Fruit fly (Drosophila melanogaster) whole organism, embryonic: ENCODE measurements around the gene CG4020.
A peak's percentile ranks its signal among the peaks of the same experiment; 100 is the strongest.

Source experiments
- ATbp ChIP-seq: fragments of 200-800 bp; sonication (Bioruptor generic); optimal IDR thresholded peaks from 2 replicates; lab custom pipeline; 2017; ENCODE audit warnings: missing biosample characterization, mild to moderate bottlenecking, missing genetic modification characterization, missing genetic modification reagents
- Atf-2 ChIP-seq: fragments of 200-800 bp; sonication (Bioruptor generic); optimal IDR thresholded peaks from 2 replicates; lab custom pipeline; 2016; ENCODE audit warnings: missing biosample characterization, missing genetic modification characterization
- Atf6 ChIP-seq: fragments of 200-800 bp; sonication (Bioruptor generic); IDR thresholded peaks from 2 replicates; pipeline ENCODE4 v1.3.6; 2022; ENCODE audit warnings: missing biosample characterization, missing genetic modification characterization
- CG10321 ChIP-seq: fragments of 200-800 bp; sonication (Bioruptor generic); IDR thresholded peaks from 2 replicates; pipeline ENCODE4 v1.3.6; 2022; ENCODE audit warnings: missing biosample characterization, missing genetic modification characterization
- CG10543 ChIP-seq: fragments of 200-800 bp; sonication (Bioruptor generic); optimal IDR thresholded peaks from 3 replicates; lab custom pipeline; 2017; ENCODE audit warnings: missing biosample characterization, mild to moderate bottlenecking, missing genetic modification characterization, moderate library complexity
- CG11093 ChIP-seq: fragments of 200-800 bp; sonication (Bioruptor generic); IDR thresholded peaks from 3 replicates; pipeline ENCODE4 v1.3.6; 2022; ENCODE audit warnings: missing biosample characterization, missing genetic modification characterization
- CG12659 ChIP-seq: fragments of 200-800 bp; sonication (Bioruptor generic); optimal IDR thresholded peaks from 3 replicates; lab custom pipeline; 2017; ENCODE audit warnings: mild to moderate bottlenecking, missing biosample characterization, missing genetic modification reagents, missing genetic modification characterization
- CG13296 ChIP-seq: fragments of 200-800 bp; sonication (Bioruptor generic); optimal IDR thresholded peaks from 3 replicates; lab custom pipeline; 2018; ENCODE audit warnings: missing biosample characterization, mild to moderate bottlenecking, missing genetic modification characterization
- CG15696 ChIP-seq: fragments of 200-800 bp; sonication (Bioruptor generic); optimal IDR thresholded peaks from 2 replicates; lab custom pipeline; 2019; ENCODE audit warnings: missing biosample characterization, mild to moderate bottlenecking, missing genetic modification characterization, moderate library complexity
- CG17829 ChIP-seq: fragments of 200-800 bp; optimal IDR thresholded peaks from 2 replicates; lab custom pipeline; 2019; ENCODE audit warnings: missing biosample characterization, mild to moderate bottlenecking, missing genetic modification characterization, moderate library complexity
- CG2199 ChIP-seq: fragments of 200-800 bp; sonication (Bioruptor generic); IDR thresholded peaks from 3 replicates; pipeline ENCODE4 v1.3.6; 2022; ENCODE audit warnings: missing biosample characterization, missing genetic modification characterization
- CG30020 ChIP-seq: fragments of 200-800 bp; optimal IDR thresholded peaks from 2 replicates; lab custom pipeline; 2019; ENCODE audit warnings: missing biosample characterization, mild to moderate bottlenecking, missing genetic modification characterization, moderate library complexity
- CG30431 ChIP-seq: fragments of 200-800 bp; sonication (Bioruptor generic); optimal IDR thresholded peaks from 2 replicates; lab custom pipeline; 2017; ENCODE audit warnings: missing biosample characterization, missing genetic modification characterization
- CG31388 ChIP-seq: fragments of 200-800 bp; sonication (Bioruptor generic); optimal IDR thresholded peaks from 2 replicates; lab custom pipeline; 2016; ENCODE audit warnings: missing biosample characterization, missing genetic modification characterization
- CG3163 ChIP-seq: fragments of 200-800 bp; sonication (Bioruptor generic); optimal IDR thresholded peaks from 3 replicates; lab custom pipeline; 2016; ENCODE audit warnings: missing biosample characterization, missing genetic modification characterization
- CG33213 ChIP-seq: fragments of 200-800 bp; sonication (Bioruptor generic); optimal IDR thresholded peaks from 3 replicates; lab custom pipeline; 2016; ENCODE audit warnings: missing biosample characterization, missing genetic modification characterization
- CG6854 ChIP-seq: fragments of 200-800 bp; sonication (Bioruptor generic); optimal IDR thresholded peaks from 3 replicates; lab custom pipeline; 2017; ENCODE audit warnings: missing biosample characterization, mild to moderate bottlenecking, missing genetic modification characterization
- CG7556 ChIP-seq: fragments of 200-800 bp; sonication (Bioruptor generic); optimal IDR thresholded peaks from 2 replicates; lab custom pipeline; 2017; ENCODE audit warnings: missing biosample characterization, mild to moderate bottlenecking, missing genetic modification characterization
- CG7928 ChIP-seq: fragments of 200-800 bp; sonication (Bioruptor generic); optimal IDR thresholded peaks from 2 replicates; lab custom pipeline; 2017; ENCODE audit warnings: missing biosample characterization, mild to moderate bottlenecking, missing genetic modification characterization
- CoRest ChIP-seq: fragments of 200-800 bp; sonication (Bioruptor generic); optimal IDR thresholded peaks from 3 replicates; lab custom pipeline; 2018; ENCODE audit warnings: missing biosample characterization, mild to moderate bottlenecking, missing genetic modification characterization, moderate library complexity
- Dek ChIP-seq: fragments of 200-800 bp; sonication (Bioruptor generic); optimal IDR thresholded peaks from 3 replicates; lab custom pipeline; 2019; ENCODE audit warnings: missing biosample characterization, mild to moderate bottlenecking, missing genetic modification characterization, moderate library complexity
- Ets97D ChIP-seq: fragments of 200-800 bp; sonication (Bioruptor generic); optimal IDR thresholded peaks from 3 replicates; lab custom pipeline; 2016; ENCODE audit warnings: missing biosample characterization, missing genetic modification characterization
- Fer1 ChIP-seq: fragments of 200-800 bp; sonication (Bioruptor generic); optimal IDR thresholded peaks from 2 replicates; lab custom pipeline; 2017; ENCODE audit warnings: missing biosample characterization, mild to moderate bottlenecking, missing genetic modification characterization
- Gsc ChIP-seq: fragments of 200-800 bp; sonication (Bioruptor generic); IDR thresholded peaks from 2 replicates; pipeline ENCODE4 v1.3.6; 2022; ENCODE audit warnings: missing biosample characterization, missing genetic modification characterization
- Hmx ChIP-seq: fragments of 200-800 bp; sonication (Bioruptor generic); optimal IDR thresholded peaks from 2 replicates; lab custom pipeline; 2016; ENCODE audit warnings: missing biosample characterization, missing genetic modification characterization
- Kr ChIP-seq: fragments of 200-800 bp; sonication (Bioruptor generic); optimal IDR thresholded peaks from 2 replicates; lab custom pipeline; 2017; ENCODE audit warnings: missing biosample characterization, mild to moderate bottlenecking, missing genetic modification characterization
- NK7.1 ChIP-seq: fragments of 200-800 bp; sonication (Bioruptor generic); optimal IDR thresholded peaks from 3 replicates; lab custom pipeline; 2016; ENCODE audit warnings: missing biosample characterization, missing genetic modification characterization
- NfI ChIP-seq: fragments of 200-800 bp; sonication (Bioruptor generic); optimal IDR thresholded peaks from 3 replicates; lab custom pipeline; 2018; ENCODE audit warnings: missing biosample characterization, mild to moderate bottlenecking, missing genetic modification characterization, moderate library complexity
- Oli ChIP-seq: fragments of 200-800 bp; sonication (Bioruptor generic); optimal IDR thresholded peaks from 2 replicates; lab custom pipeline; 2018; ENCODE audit warnings: missing biosample characterization, mild to moderate bottlenecking, missing genetic modification characterization, moderate library complexity
- Sin3A ChIP-seq: fragments of >200 bp; optimal IDR thresholded peaks from 2 replicates; lab custom pipeline; 2018
- ara ChIP-seq: fragments of 200-800 bp; sonication (Bioruptor generic); IDR thresholded peaks from 2 replicates; pipeline ENCODE4 v1.3.6; 2022; ENCODE audit warnings: missing biosample characterization, missing genetic modification characterization
- bcd ChIP-seq: fragments of 200-800 bp; sonication (Bioruptor generic); optimal IDR thresholded peaks from 2 replicates; lab custom pipeline; 2017; ENCODE audit warnings: missing biosample characterization, mild to moderate bottlenecking, missing genetic modification characterization
- corto ChIP-seq: fragments of 200-800 bp; sonication (Bioruptor generic); optimal IDR thresholded peaks from 2 replicates; lab custom pipeline; 2016; ENCODE audit warnings: missing biosample characterization, mild to moderate bottlenecking, missing genetic modification characterization, moderate library complexity
- crc ChIP-seq: fragments of 200-800 bp; sonication (Bioruptor generic); optimal IDR thresholded peaks from 2 replicates; lab custom pipeline; 2016; ENCODE audit warnings: missing biosample characterization, missing genetic modification characterization
- croc ChIP-seq: fragments of 200-800 bp; sonication (Bioruptor generic); conservative IDR thresholded peaks from 3 replicates; pipeline ENCODE4 v1.3.6; 2022; ENCODE audit warnings: missing biosample characterization, missing genetic modification characterization
- crol ChIP-seq: fragments of 200-800 bp; sonication (Bioruptor generic); IDR thresholded peaks from 2 replicates; pipeline ENCODE4 v1.3.6; 2022; ENCODE audit warnings: missing biosample characterization, missing genetic modification characterization
- dan ChIP-seq: fragments of 200-800 bp; sonication (Bioruptor generic); IDR thresholded peaks from 2 replicates; pipeline ENCODE4 v1.3.6; 2022; ENCODE audit warnings: missing biosample characterization, missing genetic modification characterization
- dimm ChIP-seq: fragments of 200-800 bp; sonication (Bioruptor generic); IDR thresholded peaks from 2 replicates; pipeline ENCODE4 v1.3.6; 2022; ENCODE audit warnings: missing biosample characterization, missing genetic modification characterization
- dm ChIP-seq: fragments of 200-800 bp; sonication (Bioruptor generic); optimal IDR thresholded peaks from 3 replicates; lab custom pipeline; 2016; ENCODE audit warnings: missing biosample characterization, missing genetic modification characterization
- exex ChIP-seq: fragments of 200-800 bp; sonication (Bioruptor generic); optimal IDR thresholded peaks from 4 replicates; lab custom pipeline; 2018; ENCODE audit warnings: missing biosample characterization, mild to moderate bottlenecking, missing genetic modification characterization, moderate library complexity
- fd64A ChIP-seq: fragments of 200-800 bp; sonication (Bioruptor generic); optimal IDR thresholded peaks from 3 replicates; lab custom pipeline; 2018; ENCODE audit warnings: missing biosample characterization, mild to moderate bottlenecking, missing genetic modification characterization
- ken ChIP-seq: fragments of 200-800 bp; sonication (Bioruptor generic); IDR thresholded peaks from 3 replicates; pipeline ENCODE4 v1.3.6; 2022; ENCODE audit warnings: missing biosample characterization, missing genetic modification characterization
- nau ChIP-seq: fragments of 200-800 bp; sonication (Bioruptor generic); optimal IDR thresholded peaks from 3 replicates; lab custom pipeline; 2017; ENCODE audit warnings: missing biosample characterization, mild to moderate bottlenecking, missing genetic modification characterization, missing genetic modification reagents
- nmo ChIP-seq: fragments of 200-800 bp; sonication (Bioruptor generic); optimal IDR thresholded peaks from 2 replicates; lab custom pipeline; 2018; ENCODE audit warnings: missing biosample characterization, mild to moderate bottlenecking, missing genetic modification characterization, moderate library complexity
- odd ChIP-seq: fragments of 200-800 bp; sonication (Bioruptor generic); optimal IDR thresholded peaks from 2 replicates; lab custom pipeline; 2017; ENCODE audit warnings: missing biosample characterization, mild to moderate bottlenecking, missing genetic modification characterization
- ssp ChIP-seq: fragments of 200-800 bp; sonication (Bioruptor generic); IDR thresholded peaks from 2 replicates; pipeline ENCODE4 v1.3.6; 2022; ENCODE audit warnings: missing biosample characterization, missing genetic modification characterization
- tin ChIP-seq: fragments of 200-800 bp; sonication (Bioruptor generic); optimal IDR thresholded peaks from 3 replicates; lab custom pipeline; 2016; ENCODE audit warnings: missing biosample characterization, missing genetic modification characterization
- tna ChIP-seq: fragments of 200-800 bp; sonication (Bioruptor generic); IDR thresholded peaks from 2 replicates; pipeline ENCODE4 v1.3.6; 2022; ENCODE audit warnings: missing biosample characterization, missing genetic modification characterization; ENCODE audit not compliant: partially characterized antibody
- trem ChIP-seq: fragments of 200-800 bp; optimal IDR thresholded peaks from 3 replicates; lab custom pipeline; 2019; ENCODE audit warnings: missing biosample characterization, mild to moderate bottlenecking, missing genetic modification characterization, moderate library complexity
- unpg ChIP-seq: fragments of 200-800 bp; sonication (Bioruptor generic); optimal IDR thresholded peaks from 3 replicates; lab custom pipeline; 2018; ENCODE audit warnings: missing biosample characterization, mild to moderate bottlenecking, missing genetic modification characterization, moderate library complexity

Gene CG4020

dm6 chrX:5895821-5896550 lies 9.6 kb upstream of the CG4020 start (continued):
- no peak for TF ChIP-seq exex (tag; lab: Kevin White, UChicago)
- peak; percentile 90 for TF ChIP-seq croc (GFP tag; lab: Robert Waterston, UW)
- TF ChIP-seq CG15696 (tag; lab: Kevin White, UChicago): peak; percentile 15
- peak; percentile 95 for TF ChIP-seq ATbp (GFP tag; lab: Kevin White, UChicago)
- no peak for TF ChIP-seq Kr (GFP tag; lab: Kevin White, UChicago)
- TF ChIP-seq Hmx (GFP tag; lab: Kevin White, UChicago): no peak
- no peak for TF ChIP-seq CG10543 (GFP tag; lab: Kevin White, UChicago)
- TF ChIP-seq CG7556 (GFP tag; lab: Kevin White, UChicago): peak; percentile 83
- peak; percentile 74 for TF ChIP-seq CG31388 (GFP tag; lab: Kevin White, UChicago)
- TF ChIP-seq CG17829 (tag; lab: Kevin White, UChicago): peak; percentile 91
- TF ChIP-seq dm (GFP tag; lab: Kevin White, UChicago): peak; percentile 76
- peak; percentile 65 for TF ChIP-seq Ets97D (GFP tag; lab: Kevin White, UChicago)
- peak; percentile 81 for TF ChIP-seq Atf6 (GFP tag; lab: Robert Waterston, UW)
- peak; percentile 83 for TF ChIP-seq ssp (GFP tag; lab: Robert Waterston, UW)
- peak; percentile 86; the same call in 2 of the 3 replicates for TF ChIP-seq CG11093 (GFP tag; lab: Robert Waterston, UW)
- peak; percentile 80 for TF ChIP-seq Dek (tag; lab: Kevin White, UChicago)
- peak; percentile 95 for TF ChIP-seq ken
- peak; percentile 68 for TF ChIP-seq CG13296 (GFP tag; lab: Kevin White, UChicago)
- TF ChIP-seq CG10321 (GFP tag; lab: Robert Waterston, UW): peak; percentile 72
- TF ChIP-seq crc (GFP tag; lab: Kevin White, UChicago): peak; percentile 78
- peak; percentile 85 for TF ChIP-seq CG12659 (GFP tag; lab: Kevin White, UChicago)
- TF ChIP-seq Fer1 (GFP tag; lab: Kevin White, UChicago): peak; percentile 84
- peak; percentile 87 for TF ChIP-seq NfI (GFP tag; lab: Kevin White, UChicago)
- TF ChIP-seq tin (GFP tag; lab: Kevin White, UChicago): peak; percentile 92
- TF ChIP-seq trem (tag; lab: Kevin White, UChicago): peak; percentile 75
- TF ChIP-seq NK7.1 (GFP tag; lab: Kevin White, UChicago): peak; percentile 83
- TF ChIP-seq nmo (GFP tag; lab: Kevin White, UChicago): peak; percentile 92
- TF ChIP-seq CG30020: peak; percentile 44
- TF ChIP-seq CG2199 (GFP tag; lab: Robert Waterston, UW): peak; percentile 96
- peak; percentile 67 for TF ChIP-seq CG3163 (GFP tag; lab: Kevin White, UChicago)
- peak; percentile 88 for TF ChIP-seq bcd (GFP tag; lab: Kevin White, UChicago)
- TF ChIP-seq fd64A: peak; percentile 84
- peak; percentile 89 for TF ChIP-seq dimm (GFP tag; lab: Robert Waterston, UW)
- TF ChIP-seq corto (GFP tag; lab: Kevin White, UChicago): peak; percentile 83
- TF ChIP-seq Gsc (GFP tag; lab: Robert Waterston, UW): peak; percentile 85
- TF ChIP-seq odd (GFP tag; lab: Kevin White, UChicago): peak; percentile 83
- TF ChIP-seq nau (GFP tag; lab: Kevin White, UChicago): peak; percentile 85
- TF ChIP-seq CG7928 (GFP tag; lab: Kevin White, UChicago): peak; percentile 57
- TF ChIP-seq CG30431 (GFP tag; lab: Kevin White, UChicago): peak; percentile 85
- no peak for TF ChIP-seq Sin3A (lab: Kevin White, UChicago)
- TF ChIP-seq crol: peak; percentile 80
- peak; percentile 96 for TF ChIP-seq ara (GFP tag; lab: Robert Waterston, UW)
- peak; percentile 81 for TF ChIP-seq CoRest (tag; lab: Kevin White, UChicago)
- peak; percentile 93 for TF ChIP-seq unpg (GFP tag; lab: Kevin White, UChicago)
- no peak for TF ChIP-seq tna (GFP tag; lab: Robert Waterston, UW)
- TF ChIP-seq Oli: peak; percentile 94
- TF ChIP-seq CG33213 (GFP tag; lab: Kevin White, UChicago): peak; percentile 68
- peak; percentile 85 for TF ChIP-seq Atf-2 (GFP tag; lab: Kevin White, UChicago)
- TF ChIP-seq dan (GFP tag; lab: Robert Waterston, UW): peak; percentile 69
- peak; percentile 75 for TF ChIP-seq CG6854
